Worm (Caenorhabditis elegans) whole organism, L1 larva: Measurements from ENCODE around the gene Y39E4B.10.

ENCODE experiments used
- C04F5.9 ChIP-seq: sonication (generic microtip); optimal IDR thresholded peaks from 2 replicates; lab custom pipeline; 2016; ENCODE audit warnings: missing genetic modification characterization, missing compliant biosample characterization
- aha-1 ChIP-seq: fragments of 150-350 bp; optimal IDR thresholded peaks from 2 replicates; lab custom pipeline; 2014; ENCODE audit warnings: missing biosample characterization, missing genetic modification characterization
- alr-1 ChIP-seq: fragments of 200-800 bp; sonication (Bioruptor generic); optimal IDR thresholded peaks from 2 replicates; lab custom pipeline; 2018; ENCODE audit warnings: borderline replicate concordance, mild to moderate bottlenecking, missing genetic modification characterization, missing compliant biosample characterization
- ama-1 ChIP-seq: fragments of 150-350 bp; optimal IDR thresholded peaks from 2 replicates; lab custom pipeline; 2014
- ceh-90 ChIP-seq: sonication (generic microtip); optimal IDR thresholded peaks from 2 replicates; lab custom pipeline; 2016; ENCODE audit warnings: missing genetic modification characterization, missing compliant biosample characterization
- ces-1 ChIP-seq: fragments of 150-350 bp; optimal IDR thresholded peaks from 2 replicates; lab custom pipeline; 2014; ENCODE audit warnings: missing biosample characterization, missing genetic modification reagents, missing genetic modification characterization
- dpl-1 ChIP-seq, 3 experiments: fragments of 150-350 bp in 2 of 3; sonication (generic microtip) in 1 of 3; optimal IDR thresholded peaks; 2 replicates each; lab custom pipeline; 2014 to 2017; ENCODE audit warnings: missing biosample characterization in 3 of 3, missing genetic modification characterization in 3 of 3, missing genetic modification reagents in 3 of 3
- efl-1 ChIP-seq, 4 experiments: fragments of 150-350 bp; optimal IDR thresholded peaks in 3 of 4; peaks in 1 of 4; 1 replicate in 1 of 4; 2 replicates in 3 of 4; lab custom pipeline; 2014; ENCODE audit warnings: missing biosample characterization in 2 of 4, missing genetic modification characterization in 2 of 4, missing genetic modification reagents in 2 of 4
- efl-3 ChIP-seq: fragments of 200-800 bp; sonication (Bioruptor generic); optimal IDR thresholded peaks from 2 replicates; lab custom pipeline; 2018; ENCODE audit warnings: mild to moderate bottlenecking, missing genetic modification characterization, missing compliant biosample characterization
- egl-13 ChIP-seq: sonication (generic microtip); optimal IDR thresholded peaks from 2 replicates; lab custom pipeline; 2016; ENCODE audit warnings: missing genotype, missing genetic modification reagents, missing genetic modification characterization, missing compliant biosample characterization
- egl-27 ChIP-seq, 2 experiments: fragments of 150-350 bp in 1 of 2; sonication (generic microtip); optimal IDR thresholded peaks; 3 replicates each; lab custom pipeline; 2017 to 2018; ENCODE audit warnings: missing biosample characterization in 2 of 2, missing genetic modification characterization in 2 of 2, missing genetic modification reagents in 2 of 2
- elt-3 ChIP-seq, 6 experiments: fragments of 150-350 bp in 1 of 6; sonication (generic microtip); optimal IDR thresholded peaks; 2 replicates each; lab custom pipeline; 2017 to 2018; ENCODE audit warnings: missing biosample characterization in 6 of 6, missing genetic modification characterization in 6 of 6, inconsistent platforms in 1 of 6
- hlh-4 ChIP-seq: sonication (generic microtip); optimal IDR thresholded peaks from 2 replicates; lab custom pipeline; 2016; ENCODE audit warnings: mild to moderate bottlenecking, missing genetic modification characterization, missing compliant biosample characterization
- hpl-2 ChIP-seq: fragments of 150-350 bp; optimal IDR thresholded peaks from 2 replicates; lab custom pipeline; 2014; ENCODE audit warnings: missing biosample characterization, missing genetic modification reagents, missing genetic modification characterization
- isw-1 ChIP-seq: fragments of 200-800 bp; sonication (Bioruptor generic); IDR thresholded peaks from 2 replicates; pipeline ENCODE4 v1.3.6; 2022; ENCODE audit warnings: missing genetic modification characterization, missing compliant biosample characterization
- jun-1 ChIP-seq: fragments of 150-350 bp; optimal IDR thresholded peaks from 2 replicates; lab custom pipeline; 2014; ENCODE audit warnings: missing biosample characterization, missing genetic modification reagents, missing genetic modification characterization
- lin-35 ChIP-seq, 2 experiments: fragments of 150-350 bp; optimal IDR thresholded peaks; 2 replicates each; lab custom pipeline; 2014; ENCODE audit warnings: missing biosample characterization in 2 of 2, missing genetic modification characterization in 2 of 2, missing genetic modification reagents in 2 of 2
- lsy-2 ChIP-seq, 2 experiments: fragments of 150-350 bp; optimal IDR thresholded peaks; 2 replicates each; lab custom pipeline; 2014; ENCODE audit warnings: missing biosample characterization in 2 of 2, missing genetic modification characterization in 2 of 2
- mep-1 ChIP-seq: fragments of 150-350 bp; optimal IDR thresholded peaks from 2 replicates; lab custom pipeline; 2014; ENCODE audit warnings: missing biosample characterization, missing genetic modification characterization
- nhr-19 ChIP-seq: fragments of 200-800 bp; sonication (Bioruptor generic); conservative IDR thresholded peaks from 2 replicates; pipeline ENCODE4 v1.3.6; 2022; ENCODE audit warnings: missing genetic modification characterization, missing compliant biosample characterization
- nhr-71 ChIP-seq: sonication (generic microtip); optimal IDR thresholded peaks from 2 replicates; lab custom pipeline; 2016; ENCODE audit warnings: mild to moderate bottlenecking, missing genetic modification characterization, moderate library complexity, missing compliant biosample characterization
- nhr-76 ChIP-seq: sonication (generic microtip); optimal IDR thresholded peaks from 2 replicates; lab custom pipeline; 2017; ENCODE audit warnings: missing biosample characterization, missing genetic modification characterization
- nhr-77 ChIP-seq: fragments of 150-350 bp; optimal IDR thresholded peaks from 2 replicates; lab custom pipeline; 2014; ENCODE audit warnings: missing biosample characterization, missing genetic modification characterization
- nhr-84 ChIP-seq: sonication (generic microtip); optimal IDR thresholded peaks from 2 replicates; lab custom pipeline; 2017; ENCODE audit warnings: missing biosample characterization, missing genetic modification characterization
- pag-3 ChIP-seq: sonication (generic microtip); optimal IDR thresholded peaks from 2 replicates; lab custom pipeline; 2017; ENCODE audit warnings: missing genetic modification characterization, mild to moderate bottlenecking, missing compliant biosample characterization, antibody characterized with exemption, borderline replicate concordance; ENCODE audit not compliant: insufficient read depth
- pax-3 ChIP-seq: fragments of 200-800 bp; sonication (Bioruptor generic); optimal IDR thresholded peaks from 2 replicates; lab custom pipeline; 2018; ENCODE audit warnings: mild to moderate bottlenecking, missing genetic modification characterization, moderate library complexity, missing compliant biosample characterization
- pqm-1 ChIP-seq: sonication (generic microtip); optimal IDR thresholded peaks from 3 replicates; lab custom pipeline; 2017; ENCODE audit warnings: missing biosample characterization, missing genetic modification characterization
- skn-1 ChIP-seq: fragments of 150-350 bp; optimal IDR thresholded peaks from 2 replicates; lab custom pipeline; 2014; ENCODE audit warnings: missing biosample characterization, missing genetic modification characterization
- snpc-4 ChIP-seq: fragments of 150-350 bp; optimal IDR thresholded peaks from 2 replicates; lab custom pipeline; 2014; ENCODE audit warnings: missing biosample characterization, missing genetic modification characterization
- sptf-1 ChIP-seq: fragments of 150-350 bp; optimal IDR thresholded peaks from 2 replicates; lab custom pipeline; 2014; ENCODE audit warnings: missing biosample characterization, missing genetic modification characterization
- sup-37 ChIP-seq: fragments of 200-800 bp; sonication (Bioruptor generic); optimal IDR thresholded peaks from 2 replicates; lab custom pipeline; 2018; ENCODE audit warnings: mild to moderate bottlenecking, missing genetic modification characterization, missing compliant biosample characterization
- swsn-7 ChIP-seq: sonication (generic microtip); optimal IDR thresholded peaks from 2 replicates; lab custom pipeline; 2016; ENCODE audit warnings: missing genetic modification characterization, missing compliant biosample characterization
- tbx-2 ChIP-seq: sonication (generic microtip); optimal IDR thresholded peaks from 2 replicates; lab custom pipeline; 2016; ENCODE audit warnings: missing genetic modification characterization, missing compliant biosample characterization
- tlp-1 ChIP-seq: fragments of 150-350 bp; optimal IDR thresholded peaks from 2 replicates; lab custom pipeline; 2014; ENCODE audit warnings: missing biosample characterization, missing genetic modification characterization
- unc-130 ChIP-seq: fragments of 150-350 bp; optimal IDR thresholded peaks from 2 replicates; lab custom pipeline; 2017; ENCODE audit warnings: missing biosample characterization, missing genetic modification characterization, inconsistent platforms
- zag-1 ChIP-seq: fragments of 150-350 bp; optimal IDR thresholded peaks from 2 replicates; lab custom pipeline; 2014; ENCODE audit warnings: missing biosample characterization, missing genetic modification characterization
- zip-4 ChIP-seq: fragments of 200-800 bp; sonication (Bioruptor generic); optimal IDR thresholded peaks from 2 replicates; lab custom pipeline; 2018; ENCODE audit warnings: mild to moderate bottlenecking, missing genetic modification characterization, moderate library complexity, missing compliant biosample characterization
- ztf-11 ChIP-seq, 2 experiments: sonication (generic microtip); optimal IDR thresholded peaks; 2 replicates each; lab custom pipeline; 2016 to 2017; ENCODE audit warnings: missing genetic modification characterization in 2 of 2, missing biosample characterization in 1 of 2, missing compliant biosample characterization in 1 of 2
- ztf-4 ChIP-seq: fragments of 150-350 bp; optimal IDR thresholded peaks from 2 replicates; lab custom pipeline; 2014; ENCODE audit warnings: missing biosample characterization, missing genetic modification characterization

The Y39E4B.10 gene

DNA sequence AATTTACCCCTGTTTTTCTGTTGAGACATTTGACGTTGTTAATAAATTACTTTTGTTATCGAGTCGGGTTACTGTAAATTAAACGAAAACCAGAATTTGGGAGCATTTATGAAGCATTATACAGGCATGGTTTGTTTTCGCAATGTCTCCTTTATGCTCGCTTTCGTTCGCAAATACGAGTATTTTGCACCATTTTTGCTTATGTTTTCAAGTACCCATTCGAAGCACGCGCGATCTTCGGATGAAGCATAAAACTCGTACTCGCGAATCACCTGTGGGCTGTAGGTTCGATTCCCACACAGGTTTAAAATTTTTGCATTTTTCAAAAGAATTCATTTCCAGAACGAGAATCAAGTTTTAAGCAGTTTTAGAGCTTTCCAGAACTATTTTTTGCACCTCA, 12.2 kb upstream of the Y39E4B.10 start:
- no peak for TF ChIP-seq efl-3
- no peak for TF ChIP-seq dpl-1 (GFP tag; optimal IDR thresholded peaks at IDR 0.05; lab: Kevin White, UChicago)
- no peak for TF ChIP-seq ztf-11 (tag; optimal IDR thresholded peaks at IDR 0.05; lab: Kevin White, UChicago)
- TF ChIP-seq tlp-1: no peak
- TF ChIP-seq ama-1 (lab: Kevin White, UChicago): no peak
- no peak for TF ChIP-seq nhr-71 (tag; lab: Kevin White, UChicago)
- no peak for TF ChIP-seq nhr-76 (tag; lab: Kevin White, UChicago)
- no peak for TF ChIP-seq elt-3 (tag; optimal IDR thresholded peaks at IDR 0.05; lab: Kevin White, UChicago)
- no peak for TF ChIP-seq zip-4
- TF ChIP-seq swsn-7 (tag; lab: Kevin White, UChicago): no peak
- no peak for TF ChIP-seq sptf-1 (tag; lab: Kevin White, UChicago)
- no peak for TF ChIP-seq lin-35 (GFP tag; optimal IDR thresholded peaks at IDR 0.05; lab: Kevin White, UChicago)
- no peak for TF ChIP-seq aha-1
- no peak for TF ChIP-seq skn-1 (tag; lab: Kevin White, UChicago)
- TF ChIP-seq pag-3: no peak
- no peak for TF ChIP-seq nhr-84 (tag; lab: Kevin White, UChicago)
- TF ChIP-seq jun-1: no peak
- no peak for TF ChIP-seq ces-1 (GFP tag; lab: Kevin White, UChicago)
- TF ChIP-seq pqm-1 (tag; lab: Kevin White, UChicago): no peak
- TF ChIP-seq alr-1 (tag; lab: Kevin White, UChicago): no peak

DNA sequence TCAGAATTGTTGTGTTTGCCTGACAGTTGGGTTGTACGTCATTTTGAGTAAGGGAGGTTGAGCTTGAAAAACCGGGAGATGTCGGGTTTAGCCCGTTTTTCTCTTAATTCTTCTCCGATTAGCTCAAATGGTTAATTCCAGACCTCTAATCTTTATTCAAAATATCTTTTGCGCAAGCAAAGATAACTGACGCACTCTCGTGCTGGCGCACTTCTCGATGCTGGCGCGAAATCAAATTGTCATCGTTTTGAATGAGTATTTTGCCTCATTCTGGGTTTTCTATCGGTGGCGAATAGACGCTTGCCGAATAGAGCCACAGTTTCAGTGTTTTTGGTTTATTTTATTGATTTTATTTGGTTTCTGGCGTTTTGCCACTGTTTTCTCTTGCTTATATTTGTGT, 8.0 kb upstream of the Y39E4B.10 start:
- TF ChIP-seq C04F5.9 (tag; lab: Kevin White, UChicago): no peak
- TF ChIP-seq mep-1 (tag; lab: Kevin White, UChicago): no peak
- TF ChIP-seq zag-1 (tag; lab: Kevin White, UChicago): no peak
- peak; percentile 15 for TF ChIP-seq tbx-2 (tag; lab: Kevin White, UChicago)
- TF ChIP-seq dpl-1 (GFP tag; optimal IDR thresholded peaks at IDR 0.05; lab: Kevin White, UChicago): peak; percentile 54 to 74 (median 71)
- peak; percentile 43 to 81 for TF ChIP-seq lin-35 (GFP tag; optimal IDR thresholded peaks at IDR 0.05; lab: Kevin White, UChicago)
- no peak for TF ChIP-seq efl-3
- no peak for TF ChIP-seq jun-1
- no peak for TF ChIP-seq nhr-19 (GFP tag; lab: Robert Waterston, UW)
- no peak for TF ChIP-seq sptf-1 (tag; lab: Kevin White, UChicago)
- TF ChIP-seq alr-1 (tag; lab: Kevin White, UChicago): no peak
- TF ChIP-seq lsy-2 (tag; optimal IDR thresholded peaks at IDR 0.05; lab: Kevin White, UChicago): peak in 1 of 2 experiments; percentile 21
- no peak for TF ChIP-seq unc-130 (tag; lab: Kevin White, UChicago)
- TF ChIP-seq hlh-4 (tag; lab: Kevin White, UChicago): no peak
- TF ChIP-seq sup-37 (GFP tag; lab: Kevin White, UChicago): no peak
- peak; percentile 13; the same call in 1 of the 2 replicates for TF ChIP-seq isw-1 (GFP tag; lab: Robert Waterston, UW)
- peak; percentile 66 to 78 for TF ChIP-seq efl-1 (optimal IDR thresholded peaks at IDR 0.05; lab: Kevin White, UChicago)
- TF ChIP-seq efl-1 (GFP tag; optimal IDR thresholded peaks at IDR 0.05 in 1 of 2; lab: Kevin White, UChicago): peak; percentile 63 to 97
- no peak for TF ChIP-seq snpc-4 (tag; lab: Kevin White, UChicago)
- TF ChIP-seq swsn-7 (tag; lab: Kevin White, UChicago): no peak
- TF ChIP-seq pag-3: no peak
- TF ChIP-seq zip-4: no peak
- TF ChIP-seq pax-3 (tag; lab: Kevin White, UChicago): peak; percentile 18

DNA sequence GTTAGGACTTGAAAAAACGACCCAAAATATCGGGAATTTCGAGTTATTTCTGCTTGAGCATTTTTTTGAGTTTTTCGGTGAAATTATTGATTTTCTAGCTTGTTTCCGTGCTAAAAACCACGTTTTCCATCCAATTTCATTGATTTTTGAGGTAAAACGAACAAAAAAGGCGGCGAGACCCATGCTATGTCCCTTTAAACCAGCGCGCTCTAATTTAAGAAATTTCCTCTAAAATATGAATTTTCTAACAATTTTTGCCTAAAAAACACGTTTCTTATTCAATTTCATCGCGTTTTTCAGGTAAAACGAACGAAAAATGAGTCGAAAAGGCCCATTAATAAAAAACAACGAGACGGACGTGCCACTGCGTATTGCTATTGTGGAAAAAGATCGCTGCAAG, 859 bp upstream of the Y39E4B.10 start, which contains the start of gene abce-1:
Gene abce-1 (plus strand): TSS at position 301 of the 400 bp plus-strand sequence.
- TF ChIP-seq swsn-7 (tag; lab: Kevin White, UChicago): no peak
- no peak for TF ChIP-seq ztf-4
- TF ChIP-seq egl-27 (tag; optimal IDR thresholded peaks at IDR 0.05; lab: Kevin White, UChicago): no peak
- no peak for TF ChIP-seq ces-1 (GFP tag; lab: Kevin White, UChicago)
- TF ChIP-seq egl-13 (tag; lab: Kevin White, UChicago): no peak
- no peak for TF ChIP-seq ceh-90 (tag; lab: Kevin White, UChicago)
- TF ChIP-seq hpl-2 (GFP tag; lab: Kevin White, UChicago): no peak
- TF ChIP-seq efl-1 (optimal IDR thresholded peaks at IDR 0.05; lab: Kevin White, UChicago): no peak
- TF ChIP-seq efl-1 (GFP tag; optimal IDR thresholded peaks at IDR 0.05 in 1 of 2; lab: Kevin White, UChicago): no peak
- TF ChIP-seq nhr-77 (tag; lab: Kevin White, UChicago): no peak
